Worm (Caenorhabditis elegans): Measurements from ENCODE around the gene F26F12.8.

DNA sequence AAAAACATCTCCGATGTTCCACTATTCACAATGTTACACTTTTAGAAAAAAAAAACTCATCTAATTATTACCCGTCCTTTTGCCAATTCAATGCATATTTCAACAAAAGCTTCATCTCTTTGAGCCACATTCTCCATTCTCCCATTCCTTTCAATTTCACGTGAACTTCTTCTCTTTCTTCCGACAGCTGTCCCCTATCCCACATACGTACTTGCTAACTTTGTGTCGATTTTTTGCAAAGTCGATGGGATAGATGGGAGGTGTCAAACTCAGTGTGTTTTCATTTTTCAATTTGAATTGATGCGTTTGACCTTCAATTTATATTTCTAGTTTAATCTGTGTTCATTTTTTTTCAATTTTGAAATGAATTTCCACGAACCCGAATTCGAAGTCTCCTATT is 28.9 kb upstream of the F26F12.8 start:
- TF ChIP-seq mep-1 (tag; optimal IDR thresholded peaks at IDR 0.05): no peak
- no peak for TF ChIP-seq dmd-8 (GFP tag; IDR thresholded peaks at IDR 0.05)
- no peak for TF ChIP-seq daf-16 (GFP tag; optimal IDR thresholded peaks at IDR 0.05)
- no peak for TF ChIP-seq daf-16 (tag; optimal IDR thresholded peaks at IDR 0.05)
- TF ChIP-seq fkh-10 (GFP tag; optimal IDR thresholded peaks at IDR 0.05): no peak
- TF ChIP-seq fos-1 (tag; optimal IDR thresholded peaks at IDR 0.05): no peak
- no peak for TF ChIP-seq lin-15B (tag; optimal IDR thresholded peaks at IDR 0.05)
- no peak for TF ChIP-seq zag-1 (tag; optimal IDR thresholded peaks at IDR 0.05)
- TF ChIP-seq snpc-4 (tag; optimal IDR thresholded peaks at IDR 0.05): no peak
- peak in 1 of 2 experiments; percentile 17 for TF ChIP-seq unc-62 (GFP tag; optimal IDR thresholded peaks at IDR 0.05 in 1 of 2)
- no peak for TF ChIP-seq unc-62 (tag; optimal IDR thresholded peaks at IDR 0.05)
- TF ChIP-seq unc-39 (tag; optimal IDR thresholded peaks at IDR 0.05): no peak
- no peak for TF ChIP-seq ama-1 (optimal IDR thresholded peaks at IDR 0.05)
- TF ChIP-seq R02D3.7 (tag; optimal IDR thresholded peaks at IDR 0.05): no peak

Data from whole organism, L4 larva.